Fruit fly (Drosophila melanogaster) Kc167 (cell line): ENCODE results near the gene CG9132.

ENCODE experiments used
- h ChIP-seq: fragments of >200 bp; optimal IDR thresholded peaks from 3 replicates; lab custom pipeline; 2018; ENCODE audit warnings: missing external identifiers
- psq ChIP-seq: fragments of >200 bp; optimal IDR thresholded peaks from 2 replicates; lab custom pipeline; 2017; ENCODE audit warnings: missing external identifiers
- ttk ChIP-seq: sonication (Bioruptor generic); optimal IDR thresholded peaks from 2 replicates; lab custom pipeline; 2017; ENCODE audit warnings: missing external identifiers

DNA sequence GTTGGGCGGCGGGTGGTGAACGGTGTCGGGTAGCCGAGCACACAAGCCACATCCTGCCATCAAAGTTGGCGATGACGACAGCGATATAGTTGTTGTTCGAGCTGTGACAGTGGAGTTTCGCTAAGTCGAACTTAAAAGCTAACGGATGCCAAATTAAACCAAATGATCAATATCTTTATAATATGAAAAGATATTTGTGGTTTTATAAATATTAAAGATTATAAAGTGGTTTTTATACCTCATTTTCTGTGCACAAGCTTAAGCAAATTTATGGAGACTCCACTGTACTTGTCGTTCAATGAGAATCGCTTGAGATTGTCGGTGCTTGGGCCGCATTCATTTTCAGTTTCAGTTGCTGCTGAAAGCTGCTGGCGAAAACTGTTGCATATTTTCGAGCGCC is 21.6 kb upstream of the CG9132 start:
- TF ChIP-seq h (no peak), psq (lab: Kevin White, UChicago) (no peak), ttk (lab: Kevin White, UChicago) (no peak)
